Worm (Caenorhabditis elegans) whole organism, L4 larva: Measurements from ENCODE around the gene srlf-32.

Experiments
- ama-1 ChIP-seq: fragments of 150-350 bp; optimal IDR thresholded peaks from 2 replicates; lab custom pipeline; 2014; ENCODE audit warnings: inconsistent platforms, mixed read lengths
- attf-4 ChIP-seq: sonication (generic microtip); optimal IDR thresholded peaks from 3 replicates; lab custom pipeline; 2017; ENCODE audit warnings: missing biosample characterization, missing genetic modification characterization
- egl-27 ChIP-seq: sonication (generic microtip); optimal IDR thresholded peaks from 3 replicates; lab custom pipeline; 2017; ENCODE audit warnings: missing biosample characterization, missing genetic modification reagents, missing genetic modification characterization
- lin-15B ChIP-seq: fragments of 150-350 bp; sonication (generic microtip); optimal IDR thresholded peaks from 3 replicates; lab custom pipeline; 2014; ENCODE audit warnings: missing biosample characterization, missing genetic modification characterization
- mep-1 ChIP-seq: fragments of 150-350 bp; sonication (generic microtip); optimal IDR thresholded peaks from 3 replicates; lab custom pipeline; 2014; ENCODE audit warnings: missing biosample characterization, missing genetic modification characterization
- nhr-28 ChIP-seq: fragments of 150-350 bp; optimal IDR thresholded peaks from 2 replicates; lab custom pipeline; 2014; ENCODE audit warnings: missing biosample characterization, missing genetic modification characterization
- nhr-77 ChIP-seq: fragments of 150-350 bp; optimal IDR thresholded peaks from 2 replicates; lab custom pipeline; 2014; ENCODE audit warnings: missing biosample characterization, missing genetic modification characterization

DNA sequence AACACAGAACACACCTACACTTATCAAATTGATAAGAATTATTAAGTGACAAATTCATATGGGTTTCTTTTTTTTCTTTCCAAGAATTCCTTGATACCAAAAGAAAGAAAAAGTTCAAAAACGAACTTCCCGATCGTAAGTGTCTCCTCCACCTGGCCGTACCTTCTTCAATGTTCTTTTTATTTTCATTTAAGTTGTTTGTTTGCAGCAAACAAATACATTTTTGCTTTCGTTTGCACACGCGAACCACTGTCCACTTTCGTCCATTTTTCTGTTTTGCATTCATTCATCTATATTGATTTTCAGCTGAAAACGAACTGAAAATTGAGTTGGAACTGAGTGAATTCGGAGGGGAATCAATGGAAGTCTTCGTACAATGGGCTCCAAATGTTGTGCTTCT is 14.1 kb upstream of the srlf-32 start, which contains the start of gene VZK822L.2:
- no peak for TF ChIP-seq ama-1 (lab: Kevin White, UChicago)
- TF ChIP-seq mep-1 (tag; lab: Kevin White, UChicago), result no peak
- no peak for TF ChIP-seq lin-15B (tag; lab: Kevin White, UChicago)
- no peak for TF ChIP-seq nhr-77 (tag; lab: Kevin White, UChicago)
- no peak for TF ChIP-seq attf-4 (tag; lab: Kevin White, UChicago)
- TF ChIP-seq egl-27 (tag; lab: Kevin White, UChicago), result no peak
- TF ChIP-seq nhr-28, result peak; percentile 23
